Worm (Caenorhabditis elegans) whole organism, L4/young adult: Measurements from ENCODE around the gene F28C10.3.

Experiments used
- W03F9.2 ChIP-seq: fragments of 150-350 bp; optimal IDR thresholded peaks from 2 replicates; lab custom pipeline; 2014; ENCODE audit warnings: missing biosample characterization, missing genetic modification characterization
- dao-5 ChIP-seq: sonication (generic microtip); optimal IDR thresholded peaks from 2 replicates; lab custom pipeline; 2016; ENCODE audit warnings: missing genotype, missing genetic modification characterization, moderate library complexity, missing compliant biosample characterization
- him-1 ChIP-seq: sonication (generic microtip); optimal IDR thresholded peaks from 2 replicates; lab custom pipeline; 2016; ENCODE audit warnings: missing genotype, missing genetic modification reagents, missing genetic modification characterization, missing compliant biosample characterization

DNA sequence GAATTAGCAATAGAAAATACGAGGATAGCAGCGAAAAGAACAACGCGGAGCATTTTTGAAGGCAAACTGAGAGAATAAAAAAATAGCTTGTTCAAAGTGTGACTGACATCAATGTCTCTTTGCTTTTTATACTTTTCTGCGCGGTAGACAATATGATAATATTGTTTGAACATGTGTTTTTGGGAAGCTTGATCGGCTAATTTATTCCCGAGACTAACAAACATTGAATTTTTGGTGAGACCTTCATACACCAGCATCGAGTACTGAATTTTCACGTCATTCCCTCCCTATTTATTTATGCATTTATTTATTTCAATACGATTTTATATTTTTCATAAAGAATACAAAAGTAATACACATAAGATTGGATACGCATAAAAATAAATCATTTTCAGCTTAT lies 4.7 kb downstream of the F28C10.3 start, which contains the start of gene B0310.6:
- TF ChIP-seq W03F9.2 (tag; lab: Kevin White, UChicago) (no peak), him-1 (tag; lab: Kevin White, UChicago) (no peak), dao-5 (tag; lab: Kevin White, UChicago) (no peak)
